Fruit fly (Drosophila melanogaster) whole organism, embryonic: ENCODE data around the gene Sox21a.

ENCODE experiments used
- ATbp ChIP-seq: fragments of 200-800 bp; sonication (Bioruptor generic); optimal IDR thresholded peaks from 2 replicates; lab custom pipeline; 2017; ENCODE audit warnings: missing biosample characterization, mild to moderate bottlenecking, missing genetic modification characterization, missing genetic modification reagents
- Ada2b ChIP-seq: fragments of 200-800 bp; sonication (Bioruptor generic); IDR thresholded peaks from 2 replicates; pipeline ENCODE4 v1.3.6; 2022; ENCODE audit warnings: missing biosample characterization, missing genetic modification characterization
- Awh ChIP-seq: fragments of 200-800 bp; sonication (Bioruptor generic); IDR thresholded peaks from 2 replicates; pipeline ENCODE4, ENCODE4 v1.3.6; 2022; ENCODE audit warnings: missing biosample characterization, missing genetic modification characterization
- B-H2 ChIP-seq: fragments of 200-800 bp; sonication (Bioruptor generic); optimal IDR thresholded peaks from 2 replicates; lab custom pipeline; 2018; ENCODE audit warnings: missing biosample characterization, mild to moderate bottlenecking, missing genetic modification characterization
- Bdp1 ChIP-seq: fragments of 200-800 bp; sonication (Bioruptor generic); optimal IDR thresholded peaks from 3 replicates; lab custom pipeline; 2016; ENCODE audit warnings: missing biosample characterization, missing genetic modification characterization
- Blimp-1 ChIP-seq: fragments of 200-800 bp; sonication (Bioruptor generic); optimal IDR thresholded peaks from 3 replicates; lab custom pipeline; 2018; ENCODE audit warnings: missing biosample characterization, missing genetic modification characterization, mild to moderate bottlenecking, moderate library complexity, missing genetic modification reagents
- CG10267 ChIP-seq: fragments of 200-800 bp; sonication (Bioruptor generic); optimal IDR thresholded peaks from 2 replicates; lab custom pipeline; 2018; ENCODE audit warnings: missing biosample characterization, mild to moderate bottlenecking, missing genetic modification characterization, moderate library complexity
- CG14710 ChIP-seq: fragments of 200-800 bp; sonication (Bioruptor generic); optimal IDR thresholded peaks from 3 replicates; lab custom pipeline; 2019; ENCODE audit warnings: missing biosample characterization, mild to moderate bottlenecking, missing genetic modification characterization, moderate library complexity
- CG17829 ChIP-seq: fragments of 200-800 bp; optimal IDR thresholded peaks from 2 replicates; lab custom pipeline; 2019; ENCODE audit warnings: missing biosample characterization, mild to moderate bottlenecking, missing genetic modification characterization, moderate library complexity
- CG33557 ChIP-seq: fragments of 200-800 bp; sonication (Bioruptor generic); optimal IDR thresholded peaks from 2 replicates; lab custom pipeline; 2019; ENCODE audit warnings: missing biosample characterization, mild to moderate bottlenecking, missing genetic modification characterization, moderate library complexity
- CG34376 ChIP-seq: fragments of 200-800 bp; sonication (Bioruptor generic); optimal IDR thresholded peaks from 2 replicates; lab custom pipeline; 2018; ENCODE audit warnings: missing biosample characterization, mild to moderate bottlenecking, missing genetic modification characterization
- CG4282 ChIP-seq: fragments of 200-800 bp; sonication (Bioruptor generic); optimal IDR thresholded peaks from 2 replicates; lab custom pipeline; 2016; ENCODE audit warnings: missing biosample characterization, missing genetic modification characterization
- CG4424 ChIP-seq: fragments of 200-800 bp; sonication (Bioruptor generic); optimal IDR thresholded peaks from 3 replicates; lab custom pipeline; 2016; ENCODE audit warnings: missing biosample characterization, missing genetic modification characterization
- CG6791 ChIP-seq: fragments of 200-800 bp; sonication (Bioruptor generic); IDR thresholded peaks from 3 replicates; pipeline ENCODE4 v1.3.6; 2022; ENCODE audit warnings: missing biosample characterization, missing genetic modification characterization; ENCODE audit not compliant: partially characterized antibody
- CG7928 ChIP-seq: fragments of 200-800 bp; sonication (Bioruptor generic); optimal IDR thresholded peaks from 2 replicates; lab custom pipeline; 2017; ENCODE audit warnings: missing biosample characterization, mild to moderate bottlenecking, missing genetic modification characterization
- CG7963 ChIP-seq: fragments of 200-800 bp; sonication (Bioruptor generic); IDR thresholded peaks from 3 replicates; pipeline ENCODE4 v1.3.6; 2022; ENCODE audit warnings: missing biosample characterization, missing genetic modification characterization; ENCODE audit not compliant: partially characterized antibody
- CG8089 ChIP-seq: fragments of 200-800 bp; sonication (Bioruptor generic); optimal IDR thresholded peaks from 3 replicates; lab custom pipeline; 2016; ENCODE audit warnings: missing biosample characterization, missing genetic modification characterization
- CG8924 ChIP-seq: fragments of 200-800 bp; optimal IDR thresholded peaks from 3 replicates; lab custom pipeline; 2019; ENCODE audit warnings: missing biosample characterization, mild to moderate bottlenecking, missing genetic modification characterization, moderate library complexity
- CG9215 ChIP-seq: fragments of 200-800 bp; sonication (Bioruptor generic); IDR thresholded peaks from 2 replicates; pipeline ENCODE4 v1.3.6; 2022; ENCODE audit warnings: missing biosample characterization, missing genetic modification characterization
- CkIIα-i1 ChIP-seq: fragments of 200-800 bp; sonication (Bioruptor generic); IDR thresholded peaks from 2 replicates; pipeline ENCODE4 v1.3.6; 2022; ENCODE audit warnings: missing biosample characterization, missing genetic modification characterization
- D ChIP-seq, 2 experiments: fragments of 200-800 bp in 1 of 2; fragments of >200 bp in 1 of 2; sonication (Bioruptor generic) in 1 of 2; optimal IDR thresholded peaks; 2 replicates in 1 of 2; 3 replicates in 1 of 2; lab custom pipeline; 2017; ENCODE audit warnings: mild to moderate bottlenecking in 1 of 2, missing biosample characterization in 1 of 2, missing genetic modification characterization in 1 of 2, missing genetic modification reagents in 1 of 2
- D19A ChIP-seq: fragments of 200-800 bp; optimal IDR thresholded peaks from 3 replicates; lab custom pipeline; 2019; ENCODE audit warnings: missing biosample characterization, mild to moderate bottlenecking, missing genetic modification characterization, moderate library complexity
- Dbx ChIP-seq: fragments of 200-800 bp; sonication (Bioruptor generic); IDR thresholded peaks from 3 replicates; pipeline ENCODE4 v1.3.6; 2022; ENCODE audit warnings: missing biosample characterization, missing genetic modification characterization
- E2f1 ChIP-seq: fragments of 200-800 bp; sonication (Bioruptor generic); IDR thresholded peaks from 2 replicates; pipeline ENCODE4 v1.3.6; 2022; ENCODE audit warnings: missing biosample characterization, missing genetic modification characterization
- HLH4C ChIP-seq: fragments of 200-800 bp; sonication (Bioruptor generic); IDR thresholded peaks from 3 replicates; pipeline ENCODE4 v1.3.6; 2022; ENCODE audit warnings: missing biosample characterization, missing genetic modification characterization; ENCODE audit not compliant: partially characterized antibody
- HLH54F ChIP-seq: fragments of 200-800 bp; sonication (Bioruptor generic); optimal IDR thresholded peaks from 3 replicates; lab custom pipeline; 2016; ENCODE audit warnings: missing biosample characterization, missing genetic modification characterization
- MESR4 ChIP-seq: fragments of 200-800 bp; sonication (Bioruptor generic); optimal IDR thresholded peaks from 2 replicates; lab custom pipeline; 2018; ENCODE audit warnings: missing biosample characterization, mild to moderate bottlenecking, missing genetic modification characterization, moderate library complexity
- Sin3A ChIP-seq: fragments of >200 bp; optimal IDR thresholded peaks from 2 replicates; lab custom pipeline; 2018
- Sox102F ChIP-seq: fragments of 200-800 bp; sonication (Bioruptor generic); optimal IDR thresholded peaks from 2 replicates; lab custom pipeline; 2018; ENCODE audit warnings: missing biosample characterization, mild to moderate bottlenecking, missing genetic modification characterization, moderate library complexity
- Vsx1 ChIP-seq: fragments of 200-800 bp; sonication (Bioruptor generic); optimal IDR thresholded peaks from 2 replicates; lab custom pipeline; 2017; ENCODE audit warnings: missing biosample characterization, mild to moderate bottlenecking, missing genetic modification characterization, missing genetic modification reagents
- bab2 ChIP-seq: fragments of 200-800 bp; sonication (Bioruptor generic); optimal IDR thresholded peaks from 2 replicates; lab custom pipeline; 2016; ENCODE audit warnings: missing biosample characterization, missing genetic modification characterization
- chinmo ChIP-seq: fragments of 200-800 bp; sonication (Bioruptor generic); IDR thresholded peaks from 4 replicates; pipeline ENCODE4 v1.3.6; 2022; ENCODE audit warnings: missing biosample characterization, missing genetic modification characterization; ENCODE audit not compliant: partially characterized antibody
- chm ChIP-seq: fragments of 200-800 bp; sonication (Bioruptor generic); IDR thresholded peaks from 2 replicates; pipeline ENCODE4 v1.3.6; 2022; ENCODE audit warnings: missing biosample characterization, missing genetic modification characterization
- da ChIP-seq: fragments of 200-800 bp; sonication (Bioruptor generic); optimal IDR thresholded peaks from 2 replicates; lab custom pipeline; 2016; ENCODE audit warnings: missing biosample characterization, missing genetic modification characterization
- dmrt11E ChIP-seq: fragments of 200-800 bp; sonication (Bioruptor generic); optimal IDR thresholded peaks from 3 replicates; lab custom pipeline; 2018; ENCODE audit warnings: missing biosample characterization, mild to moderate bottlenecking, missing genetic modification characterization, moderate library complexity
- gem ChIP-seq: fragments of 200-800 bp; sonication (Bioruptor generic); optimal IDR thresholded peaks from 2 replicates; lab custom pipeline; 2019; ENCODE audit warnings: missing biosample characterization, mild to moderate bottlenecking, missing genetic modification characterization, moderate library complexity
- gsb-n ChIP-seq: fragments of 200-800 bp; sonication (Bioruptor generic); optimal IDR thresholded peaks from 3 replicates; lab custom pipeline; 2018; ENCODE audit warnings: missing biosample characterization, mild to moderate bottlenecking, missing genetic modification characterization
- hbn ChIP-seq: fragments of 200-800 bp; sonication (Bioruptor generic); IDR thresholded peaks from 2 replicates; pipeline ENCODE4 v1.3.6; 2022; ENCODE audit warnings: missing biosample characterization, missing genetic modification characterization; ENCODE audit not compliant: partially characterized antibody
- inv ChIP-seq: fragments of 200-800 bp; sonication (Bioruptor generic); IDR thresholded peaks from 2 replicates; pipeline ENCODE4 v1.3.6; 2022; ENCODE audit warnings: missing biosample characterization, missing genetic modification characterization; ENCODE audit not compliant: partially characterized antibody
- lilli ChIP-seq: fragments of 200-800 bp; sonication (Bioruptor generic); optimal IDR thresholded peaks from 3 replicates; lab custom pipeline; 2016; ENCODE audit warnings: missing biosample characterization, missing genetic modification characterization
- mirr ChIP-seq: fragments of 200-800 bp; sonication (Bioruptor generic); optimal IDR thresholded peaks from 3 replicates; lab custom pipeline; 2018; ENCODE audit warnings: missing biosample characterization, mild to moderate bottlenecking, missing genetic modification characterization
- org-1 ChIP-seq: fragments of 200-800 bp; sonication (Bioruptor generic); optimal IDR thresholded peaks from 2 replicates; lab custom pipeline; 2017; ENCODE audit warnings: missing biosample characterization, missing genetic modification characterization
- run ChIP-seq: fragments of 200-800 bp; sonication (Bioruptor generic); optimal IDR thresholded peaks from 3 replicates; lab custom pipeline; 2018; ENCODE audit warnings: missing biosample characterization, mild to moderate bottlenecking, missing genetic modification characterization
- sima ChIP-seq: fragments of 200-800 bp; sonication (Bioruptor generic); optimal IDR thresholded peaks from 2 replicates; lab custom pipeline; 2016; ENCODE audit warnings: missing biosample characterization, missing genetic modification characterization
- slbo ChIP-seq: fragments of 200-800 bp; sonication (Bioruptor generic); IDR thresholded peaks from 2 replicates; pipeline ENCODE4 v1.3.6; 2022; ENCODE audit warnings: missing biosample characterization, missing genetic modification characterization
- slp2 ChIP-seq: fragments of 200-800 bp; sonication (Bioruptor generic); optimal IDR thresholded peaks from 2 replicates; lab custom pipeline; 2016; ENCODE audit warnings: missing biosample characterization, missing genetic modification characterization
- so ChIP-seq: fragments of 200-800 bp; sonication (Bioruptor generic); IDR thresholded peaks from 3 replicates; pipeline ENCODE4 v1.3.6; 2022; ENCODE audit warnings: missing biosample characterization, missing genetic modification characterization
- trem ChIP-seq: fragments of 200-800 bp; optimal IDR thresholded peaks from 3 replicates; lab custom pipeline; 2019; ENCODE audit warnings: missing biosample characterization, mild to moderate bottlenecking, missing genetic modification characterization, moderate library complexity
- vfl ChIP-seq: fragments of 200-800 bp; sonication (Bioruptor generic); optimal IDR thresholded peaks from 2 replicates; lab custom pipeline; 2016; ENCODE audit warnings: missing biosample characterization, missing genetic modification characterization
- vvl ChIP-seq: fragments of 200-800 bp; sonication (Bioruptor generic); IDR thresholded peaks from 2 replicates; pipeline ENCODE4 v1.3.6; 2022; ENCODE audit warnings: missing biosample characterization, missing genetic modification characterization

The Sox21a gene

dm6 chr3L:14145666-14146314 is 37.9 kb upstream of the Sox21a start (continued):
- TF ChIP-seq HLH4C (GFP tag; lab: Robert Waterston, UW) (no peak), slbo (no peak), CG14710 (tag; lab: Kevin White, UChicago) (peak; percentile 58), da (GFP tag; lab: Kevin White, UChicago) (no peak), run (no peak), E2f1 (GFP tag; lab: Robert Waterston, UW) (no peak), Sox102F (GFP tag; lab: Kevin White, UChicago) (no peak), CG34376 (no peak), dmrt11E (peak; percentile 6), D19A (tag; lab: Kevin White, UChicago) (peak; percentile 48), MESR4 (GFP tag; lab: Kevin White, UChicago) (no peak), CG33557 (GFP tag; lab: Kevin White, UChicago) (no peak), hbn (no peak), sima (no peak), so (no peak), CG7928 (GFP tag; lab: Kevin White, UChicago) (no peak), org-1 (no peak), chm (GFP tag; lab: Robert Waterston, UW) (no peak), ATbp (GFP tag; lab: Kevin White, UChicago) (no peak), Dbx (GFP tag; lab: Robert Waterston, UW) (no peak), slp2 (GFP tag; lab: Kevin White, UChicago) (no peak), Bdp1 (GFP tag; lab: Kevin White, UChicago) (no peak), Ada2b (GFP tag; lab: Robert Waterston, UW) (no peak), CG8924 (tag; lab: Kevin White, UChicago) (peak; percentile 18), Awh (GFP tag; lab: Robert Waterston, UW) (peak; percentile 58; the same call in 1 of the 2 replicates), Blimp-1 (GFP tag; lab: Kevin White, UChicago) (peak; percentile 37), D (optimal IDR thresholded peaks at IDR 0.05; lab: Kevin White, UChicago) (no peak), D (GFP tag; optimal IDR thresholded peaks at IDR 0.05; lab: Kevin White, UChicago) (peak; percentile 19), inv (GFP tag; lab: Robert Waterston, UW) (no peak), CkIIα-i1 (no peak), mirr (GFP tag; lab: Kevin White, UChicago) (no peak), bab2 (GFP tag; lab: Kevin White, UChicago) (no peak), Sin3A (no peak), gsb-n (tag; lab: Kevin White, UChicago) (no peak), B-H2 (GFP tag; lab: Kevin White, UChicago) (no peak), lilli (no peak), Vsx1 (GFP tag; lab: Kevin White, UChicago) (no peak), CG9215 (GFP tag; lab: Robert Waterston, UW) (no peak), CG8089 (GFP tag; lab: Kevin White, UChicago) (no peak), CG6791 (GFP tag; lab: Robert Waterston, UW) (no peak), vvl (GFP tag; lab: Robert Waterston, UW) (no peak), CG7963 (GFP tag; lab: Robert Waterston, UW) (no peak), vfl (GFP tag; lab: Kevin White, UChicago) (no peak), CG10267 (tag; lab: Kevin White, UChicago) (peak; percentile 57), CG17829 (tag; lab: Kevin White, UChicago) (peak; percentile 28), CG4424 (GFP tag; lab: Kevin White, UChicago) (peak; percentile 14), gem (tag; lab: Kevin White, UChicago) (peak; percentile 8), CG4282 (GFP tag; lab: Kevin White, UChicago) (no peak), HLH54F (GFP tag; lab: Kevin White, UChicago) (no peak), chinmo (GFP tag; lab: Robert Waterston, UW) (no peak), trem (peak; percentile 42)
